Fruit fly (Drosophila melanogaster): ENCODE results near the gene Ack.

DNA sequence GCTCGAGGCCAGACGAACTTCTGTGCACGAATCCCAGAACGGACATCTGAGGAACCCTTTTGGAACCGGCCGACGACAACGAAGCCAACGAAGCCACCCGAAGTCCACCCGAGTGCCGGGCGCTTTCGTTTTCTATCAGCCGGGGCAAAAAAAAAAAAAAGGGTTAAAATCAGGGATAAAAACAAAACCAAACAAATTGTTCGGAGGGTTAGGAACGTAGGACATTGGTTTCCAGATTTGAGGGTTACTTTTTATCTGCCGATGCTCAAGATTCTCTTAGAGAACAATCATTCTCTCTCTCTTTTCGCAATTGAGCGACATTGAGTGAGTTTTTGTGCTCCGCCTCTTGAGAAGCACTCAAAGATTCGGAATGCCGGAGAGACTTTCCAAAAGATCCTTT, 52.9 kb downstream of the Ack start, which contains the start of gene nab:
- TF ChIP-seq CTCF (optimal IDR thresholded peaks at IDR 0.05) = no peak
- TF ChIP-seq CG8478 (optimal IDR thresholded peaks at IDR 0.05) = no peak

Measured in S2 (cell line).